Worm (Caenorhabditis elegans) whole organism, L1 larva: ENCODE results near the gene K09E9.3.

Source experiments
- C04F5.9 ChIP-seq: sonication (generic microtip); optimal IDR thresholded peaks from 2 replicates; lab custom pipeline; 2016; ENCODE audit warnings: missing genetic modification characterization, missing compliant biosample characterization
- C16A3.4 ChIP-seq: fragments of 150-350 bp; optimal IDR thresholded peaks from 2 replicates; lab custom pipeline; 2014; ENCODE audit warnings: missing biosample characterization, missing genetic modification characterization
- C34B4.2 ChIP-seq: sonication (generic microtip); optimal IDR thresholded peaks from 2 replicates; lab custom pipeline; 2017; ENCODE audit warnings: mild to moderate bottlenecking, missing genetic modification characterization, missing compliant biosample characterization
- Y116A8C.19 ChIP-seq: sonication (generic microtip); optimal IDR thresholded peaks from 2 replicates; lab custom pipeline; 2016; ENCODE audit warnings: missing compliant biosample characterization, missing genetic modification characterization, borderline replicate concordance
- alr-1 ChIP-seq: fragments of 200-800 bp; sonication (Bioruptor generic); optimal IDR thresholded peaks from 2 replicates; lab custom pipeline; 2018; ENCODE audit warnings: borderline replicate concordance, mild to moderate bottlenecking, missing genetic modification characterization, missing compliant biosample characterization
- ama-1 ChIP-seq: fragments of 150-350 bp; optimal IDR thresholded peaks from 2 replicates; lab custom pipeline; 2014
- ceh-63 ChIP-seq: fragments of 200-800 bp; sonication (Bioruptor generic); optimal IDR thresholded peaks from 2 replicates; lab custom pipeline; 2018; ENCODE audit warnings: mild to moderate bottlenecking, missing genetic modification characterization, missing compliant biosample characterization
- ceh-8 ChIP-seq: fragments of 200-800 bp; sonication (Bioruptor generic); optimal IDR thresholded peaks from 2 replicates; lab custom pipeline; 2018; ENCODE audit warnings: mild to moderate bottlenecking, missing genetic modification characterization, moderate library complexity, missing compliant biosample characterization
- ceh-82 ChIP-seq, 3 experiments: fragments of 150-350 bp in 1 of 3; sonication (generic microtip) in 2 of 3; optimal IDR thresholded peaks; 2 replicates each; lab custom pipeline; 2014 to 2017; ENCODE audit warnings: missing biosample characterization in 3 of 3, missing genetic modification characterization in 3 of 3
- ceh-90 ChIP-seq: sonication (generic microtip); optimal IDR thresholded peaks from 2 replicates; lab custom pipeline; 2016; ENCODE audit warnings: missing genetic modification characterization, missing compliant biosample characterization
- ces-1 ChIP-seq: fragments of 150-350 bp; optimal IDR thresholded peaks from 2 replicates; lab custom pipeline; 2014; ENCODE audit warnings: missing biosample characterization, missing genetic modification reagents, missing genetic modification characterization
- dsc-1 ChIP-seq: sonication (generic microtip); optimal IDR thresholded peaks from 2 replicates; lab custom pipeline; 2016; ENCODE audit warnings: mild to moderate bottlenecking, missing genetic modification characterization, missing compliant biosample characterization
- efl-1 ChIP-seq, 4 experiments: fragments of 150-350 bp; optimal IDR thresholded peaks in 3 of 4; peaks in 1 of 4; 1 replicate in 1 of 4; 2 replicates in 3 of 4; lab custom pipeline; 2014; ENCODE audit warnings: missing biosample characterization in 2 of 4, missing genetic modification characterization in 2 of 4, missing genetic modification reagents in 2 of 4
- efl-3 ChIP-seq: fragments of 200-800 bp; sonication (Bioruptor generic); optimal IDR thresholded peaks from 2 replicates; lab custom pipeline; 2018; ENCODE audit warnings: mild to moderate bottlenecking, missing genetic modification characterization, missing compliant biosample characterization
- elt-2 ChIP-seq: sonication (generic microtip); optimal IDR thresholded peaks from 2 replicates; lab custom pipeline; 2016; ENCODE audit warnings: missing genetic modification characterization, mild to moderate bottlenecking, inconsistent platforms, missing compliant biosample characterization, missing genetic modification reagents
- elt-3 ChIP-seq, 6 experiments: fragments of 150-350 bp in 1 of 6; sonication (generic microtip); optimal IDR thresholded peaks; 2 replicates each; lab custom pipeline; 2017 to 2018; ENCODE audit warnings: missing biosample characterization in 6 of 6, missing genetic modification characterization in 6 of 6, inconsistent platforms in 1 of 6
- ets-5 ChIP-seq: fragments of 200-800 bp; sonication (Bioruptor generic); IDR thresholded peaks from 2 replicates; pipeline ENCODE4 v1.3.6; 2022; ENCODE audit warnings: missing genetic modification characterization, missing compliant biosample characterization
- fkh-10 ChIP-seq: sonication (generic microtip); optimal IDR thresholded peaks from 2 replicates; lab custom pipeline; 2017; ENCODE audit warnings: missing biosample characterization, missing genetic modification reagents, missing genetic modification characterization
- fkh-4 ChIP-seq: sonication (generic microtip); optimal IDR thresholded peaks from 2 replicates; lab custom pipeline; 2016; ENCODE audit warnings: missing compliant biosample characterization, missing genetic modification characterization, borderline replicate concordance
- fkh-8 ChIP-seq: sonication (generic microtip); optimal IDR thresholded peaks from 2 replicates; lab custom pipeline; 2016; ENCODE audit warnings: mild to moderate bottlenecking, missing genetic modification characterization, missing compliant biosample characterization
- fos-1 ChIP-seq: fragments of 150-350 bp; optimal IDR thresholded peaks from 2 replicates; lab custom pipeline; 2014; ENCODE audit warnings: missing biosample characterization, missing genetic modification characterization
- grh-1 ChIP-seq: fragments of 200-800 bp; sonication (Bioruptor generic); IDR thresholded peaks from 2 replicates; pipeline ENCODE4 v1.3.6; 2022; ENCODE audit warnings: missing genetic modification reagents, missing genetic modification characterization, missing compliant biosample characterization
- hlh-4 ChIP-seq: sonication (generic microtip); optimal IDR thresholded peaks from 2 replicates; lab custom pipeline; 2016; ENCODE audit warnings: mild to moderate bottlenecking, missing genetic modification characterization, missing compliant biosample characterization
- irx-1 ChIP-seq: sonication (generic microtip); optimal IDR thresholded peaks from 2 replicates; lab custom pipeline; 2016; ENCODE audit warnings: missing genetic modification characterization, missing compliant biosample characterization
- isw-1 ChIP-seq: fragments of 200-800 bp; sonication (Bioruptor generic); IDR thresholded peaks from 2 replicates; pipeline ENCODE4 v1.3.6; 2022; ENCODE audit warnings: missing genetic modification characterization, missing compliant biosample characterization
- jun-1 ChIP-seq: fragments of 150-350 bp; optimal IDR thresholded peaks from 2 replicates; lab custom pipeline; 2014; ENCODE audit warnings: missing biosample characterization, missing genetic modification reagents, missing genetic modification characterization
- lin-14 ChIP-seq: fragments of 200-800 bp; sonication (Bioruptor generic); optimal IDR thresholded peaks from 2 replicates; lab custom pipeline; 2018; ENCODE audit warnings: mild to moderate bottlenecking, missing genetic modification characterization, moderate library complexity, missing compliant biosample characterization
- lin-15B ChIP-seq: fragments of 150-350 bp; sonication (generic microtip); optimal IDR thresholded peaks from 3 replicates; lab custom pipeline; 2014; ENCODE audit warnings: missing biosample characterization, missing genetic modification characterization
- lin-35 ChIP-seq, 2 experiments: fragments of 150-350 bp; optimal IDR thresholded peaks; 2 replicates each; lab custom pipeline; 2014; ENCODE audit warnings: missing biosample characterization in 2 of 2, missing genetic modification characterization in 2 of 2, missing genetic modification reagents in 2 of 2
- lin-39 ChIP-seq: fragments of 150-350 bp; optimal IDR thresholded peaks from 2 replicates; lab custom pipeline; 2014; ENCODE audit warnings: missing biosample characterization, missing genetic modification reagents, missing genetic modification characterization
- lsy-2 ChIP-seq, 2 experiments: fragments of 150-350 bp; optimal IDR thresholded peaks; 2 replicates each; lab custom pipeline; 2014; ENCODE audit warnings: missing biosample characterization in 2 of 2, missing genetic modification characterization in 2 of 2
- mab-9 ChIP-seq: fragments of 200-800 bp; sonication (Bioruptor generic); IDR thresholded peaks from 2 replicates; pipeline ENCODE4 v1.3.6; 2022; ENCODE audit warnings: missing genetic modification reagents, missing genetic modification characterization, missing compliant biosample characterization
- mdl-1 ChIP-seq, 2 experiments: fragments of 150-350 bp; optimal IDR thresholded peaks; 2 replicates each; lab custom pipeline; 2014 to 2017; ENCODE audit warnings: missing biosample characterization in 2 of 2, missing genetic modification characterization in 2 of 2, inconsistent platforms in 1 of 2
- mep-1 ChIP-seq: fragments of 150-350 bp; optimal IDR thresholded peaks from 2 replicates; lab custom pipeline; 2014; ENCODE audit warnings: missing biosample characterization, missing genetic modification characterization
- nhr-11 ChIP-seq: fragments of 150-350 bp; optimal IDR thresholded peaks from 2 replicates; lab custom pipeline; 2014; ENCODE audit warnings: missing biosample characterization, missing genetic modification characterization
- nhr-12 ChIP-seq: sonication (generic microtip); optimal IDR thresholded peaks from 2 replicates; lab custom pipeline; 2017; ENCODE audit warnings: missing biosample characterization, missing genetic modification characterization
- nhr-20 ChIP-seq: sonication (generic microtip); optimal IDR thresholded peaks from 2 replicates; lab custom pipeline; 2016; ENCODE audit warnings: mild to moderate bottlenecking, missing genetic modification characterization, missing compliant biosample characterization
- nhr-28 ChIP-seq: fragments of 150-350 bp; optimal IDR thresholded peaks from 2 replicates; lab custom pipeline; 2014; ENCODE audit warnings: missing biosample characterization, missing genetic modification characterization
- nhr-71 ChIP-seq: sonication (generic microtip); optimal IDR thresholded peaks from 2 replicates; lab custom pipeline; 2016; ENCODE audit warnings: mild to moderate bottlenecking, missing genetic modification characterization, moderate library complexity, missing compliant biosample characterization
- nhr-77 ChIP-seq: fragments of 150-350 bp; optimal IDR thresholded peaks from 2 replicates; lab custom pipeline; 2014; ENCODE audit warnings: missing biosample characterization, missing genetic modification characterization
- nhr-84 ChIP-seq: sonication (generic microtip); optimal IDR thresholded peaks from 2 replicates; lab custom pipeline; 2017; ENCODE audit warnings: missing biosample characterization, missing genetic modification characterization
- nhr-85 ChIP-seq: sonication (generic microtip); peaks from one replicate; lab custom pipeline; 2016; ENCODE audit warnings: missing genetic modification characterization, inconsistent platforms, missing compliant biosample characterization
- nhr-90 ChIP-seq: sonication (generic microtip); optimal IDR thresholded peaks from 2 replicates; lab custom pipeline; 2016; ENCODE audit warnings: mild to moderate bottlenecking, missing genetic modification characterization, missing compliant biosample characterization; ENCODE audit not compliant: poor library complexity
- rnt-1 ChIP-seq: sonication (generic microtip); optimal IDR thresholded peaks from 2 replicates; lab custom pipeline; 2016; ENCODE audit warnings: mild to moderate bottlenecking, missing genetic modification characterization, moderate library complexity, missing compliant biosample characterization
- skn-1 ChIP-seq: fragments of 150-350 bp; optimal IDR thresholded peaks from 2 replicates; lab custom pipeline; 2014; ENCODE audit warnings: missing biosample characterization, missing genetic modification characterization
- snpc-4 ChIP-seq: fragments of 150-350 bp; optimal IDR thresholded peaks from 2 replicates; lab custom pipeline; 2014; ENCODE audit warnings: missing biosample characterization, missing genetic modification characterization
- snu-23 ChIP-seq: sonication (generic microtip); optimal IDR thresholded peaks from 2 replicates; lab custom pipeline; 2016; ENCODE audit warnings: missing genetic modification characterization, missing compliant biosample characterization
- sptf-1 ChIP-seq: fragments of 150-350 bp; optimal IDR thresholded peaks from 2 replicates; lab custom pipeline; 2014; ENCODE audit warnings: missing biosample characterization, missing genetic modification characterization
- tlp-1 ChIP-seq: fragments of 150-350 bp; optimal IDR thresholded peaks from 2 replicates; lab custom pipeline; 2014; ENCODE audit warnings: missing biosample characterization, missing genetic modification characterization
- unc-30 ChIP-seq: sonication (generic microtip); optimal IDR thresholded peaks from 2 replicates; lab custom pipeline; 2017; ENCODE audit warnings: missing biosample characterization, missing genetic modification characterization
- unc-62 ChIP-seq: fragments of 150-350 bp; optimal IDR thresholded peaks from 2 replicates; lab custom pipeline; 2014; ENCODE audit warnings: missing biosample characterization, missing genetic modification reagents, missing genetic modification characterization
- vab-15 ChIP-seq: sonication (generic microtip); optimal IDR thresholded peaks from 2 replicates; lab custom pipeline; 2017; ENCODE audit warnings: missing genotype, mild to moderate bottlenecking, missing genetic modification characterization, missing compliant biosample characterization
- ztf-11 ChIP-seq, 2 experiments: sonication (generic microtip); optimal IDR thresholded peaks; 2 replicates each; lab custom pipeline; 2016 to 2017; ENCODE audit warnings: missing genetic modification characterization in 2 of 2, missing biosample characterization in 1 of 2, missing compliant biosample characterization in 1 of 2
- ztf-4 ChIP-seq: fragments of 150-350 bp; optimal IDR thresholded peaks from 2 replicates; lab custom pipeline; 2014; ENCODE audit warnings: missing biosample characterization, missing genetic modification characterization

The K09E9.3 gene

DNA sequence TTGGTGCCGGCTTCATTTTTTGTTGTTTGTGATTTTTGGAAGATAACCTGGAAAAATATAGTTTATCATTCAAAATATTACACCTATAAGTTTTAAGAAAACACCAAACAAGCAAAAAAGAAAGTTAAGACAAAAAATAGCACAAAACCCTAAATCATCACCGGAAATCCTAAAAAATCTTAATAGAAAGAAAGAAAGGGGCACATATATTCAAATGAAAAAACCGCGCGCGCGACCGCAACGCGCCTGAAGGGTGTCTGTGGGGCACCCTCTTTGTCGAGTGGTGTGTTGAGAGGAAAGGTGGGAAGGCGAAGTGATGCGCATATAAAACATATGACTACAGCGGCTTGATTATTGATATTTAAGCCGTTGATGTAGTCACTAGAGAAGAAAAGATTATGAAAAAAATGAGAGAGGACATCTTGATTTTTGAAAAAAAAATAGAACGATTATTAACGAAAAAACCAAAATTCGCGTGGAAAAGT lies at the start of gene K09E9.3:
TSS of gene K09E9.3 (minus strand) at position 51 of the 485 bp plus-strand sequence.
- TF ChIP-seq lin-39 (tag; lab: Kevin White, UChicago) (no peak), tlp-1 (tag; lab: Kevin White, UChicago) (no peak), ces-1 (GFP tag; lab: Kevin White, UChicago) (no peak), ama-1 (lab: Kevin White, UChicago) (no peak), isw-1 (no peak), nhr-90 (tag; lab: Kevin White, UChicago) (no peak), fkh-4 (tag; lab: Kevin White, UChicago) (no peak), nhr-28 (tag; lab: Kevin White, UChicago) (no peak), vab-15 (tag; lab: Kevin White, UChicago) (no peak), unc-62 (no peak), nhr-84 (tag; lab: Kevin White, UChicago) (no peak), ceh-82 (tag; optimal IDR thresholded peaks at IDR 0.05; lab: Kevin White, UChicago) (no peak), mep-1 (tag; lab: Kevin White, UChicago) (peak; percentile 9), ztf-4 (no peak), irx-1 (tag; lab: Kevin White, UChicago) (no peak), nhr-11 (no peak), dsc-1 (tag; lab: Kevin White, UChicago) (peak; percentile 28), jun-1 (tag; lab: Kevin White, UChicago) (no peak), snpc-4 (no peak), ceh-63 (GFP tag; lab: Kevin White, UChicago) (no peak), sptf-1 (tag; lab: Kevin White, UChicago) (no peak), C04F5.9 (tag; lab: Kevin White, UChicago) (no peak), rnt-1 (tag; lab: Kevin White, UChicago) (no peak), lsy-2 (tag; optimal IDR thresholded peaks at IDR 0.05; lab: Kevin White, UChicago) (peak in 1 of 2 experiments; percentile 16), nhr-20 (tag; lab: Kevin White, UChicago) (peak; percentile 17), C34B4.2 (tag; lab: Kevin White, UChicago) (no peak), alr-1 (tag; lab: Kevin White, UChicago) (no peak), nhr-12 (tag; lab: Kevin White, UChicago) (no peak), nhr-85 (tag; lab: Kevin White, UChicago) (no peak), efl-3 (GFP tag; lab: Kevin White, UChicago) (no peak), unc-30 (no peak), fkh-10 (GFP tag; lab: Kevin White, UChicago) (no peak), lin-15B (tag; lab: Kevin White, UChicago) (no peak), fos-1 (tag; lab: Kevin White, UChicago) (no peak), ceh-8 (no peak), mdl-1 (tag; optimal IDR thresholded peaks at IDR 0.05; lab: Kevin White, UChicago) (no peak), lin-35 (GFP tag; optimal IDR thresholded peaks at IDR 0.05; lab: Kevin White, UChicago) (peak in 1 of 2 experiments; percentile 11), snu-23 (GFP tag; lab: Kevin White, UChicago) (peak; percentile 14), nhr-77 (tag; lab: Kevin White, UChicago) (no peak), ceh-90 (tag; lab: Kevin White, UChicago) (no peak), lin-14 (GFP tag; lab: Kevin White, UChicago) (peak; percentile 14), Y116A8C.19 (tag; lab: Kevin White, UChicago) (no peak), fkh-8 (tag; lab: Kevin White, UChicago) (peak; percentile 12), ztf-11 (tag; optimal IDR thresholded peaks at IDR 0.05; lab: Kevin White, UChicago) (no peak), elt-3 (tag; optimal IDR thresholded peaks at IDR 0.05; lab: Kevin White, UChicago) (no peak), elt-2 (no peak), mab-9 (GFP tag; lab: Robert Waterston, UW) (no peak), efl-1 (optimal IDR thresholded peaks at IDR 0.05; lab: Kevin White, UChicago) (no peak), efl-1 (GFP tag; optimal IDR thresholded peaks at IDR 0.05 in 1 of 2; lab: Kevin White, UChicago) (no peak), ets-5 (GFP tag; lab: Robert Waterston, UW) (no peak), nhr-71 (tag; lab: Kevin White, UChicago) (peak; percentile 14), hlh-4 (tag; lab: Kevin White, UChicago) (no peak), skn-1 (tag; lab: Kevin White, UChicago) (peak; percentile 16), C16A3.4 (tag; lab: Kevin White, UChicago) (no peak), grh-1 (GFP tag; lab: Robert Waterston, UW) (no peak)
